Worm (Caenorhabditis elegans): ENCODE results near the gene Y41G9A.5.

Y41G9A.5 gene

ce11 chrX:2969447-2969989 lies 23.1 kb downstream of the Y41G9A.5 start:
- TF ChIP-seq hmg-1.1 (GFP tag; IDR thresholded peaks at IDR 0.05) (peak; percentile 8), mdl-1 (tag; optimal IDR thresholded peaks at IDR 0.05) (no peak)

DNA sequence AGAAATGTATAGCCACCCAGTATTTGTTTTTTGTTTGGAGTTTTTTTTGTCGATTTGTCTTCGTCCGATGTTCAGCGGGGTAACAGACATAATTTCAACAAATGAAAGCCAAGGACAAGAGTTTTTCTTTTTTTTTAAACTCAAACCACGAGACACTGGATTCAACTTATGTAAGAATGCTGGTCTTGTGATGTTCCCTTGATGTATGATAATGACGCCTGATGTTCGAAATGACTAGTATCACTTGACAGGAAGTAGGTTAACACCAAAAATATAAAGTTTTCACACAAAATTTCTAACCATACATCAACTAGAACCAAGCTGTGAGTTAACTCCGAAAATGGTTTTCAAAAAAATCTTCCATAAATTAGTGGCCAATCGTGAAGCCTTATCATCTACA lies 23.7 kb downstream of the Y41G9A.5 start:
- TF ChIP-seq zfp-3 (GFP tag; conservative IDR thresholded peaks at IDR 0.05) (no peak), F37D6.2 (tag; optimal IDR thresholded peaks at IDR 0.05) (no peak), mxl-2 (GFP tag; conservative IDR thresholded peaks at IDR 0.05) (no peak), mdt-29 (GFP tag; IDR thresholded peaks at IDR 0.05) (0 out of 2 replicates have a peak, but pooled peaks have one; percentile 28), dmd-6 (GFP tag; IDR thresholded peaks at IDR 0.05) (peak; percentile 25; the same call in 1 of the 2 replicates), pha-4 (GFP tag; IDR thresholded peaks at IDR 0.05) (no peak), pha-4 (tag; optimal IDR thresholded peaks at IDR 0.05) (no peak), tag-97 (GFP tag; IDR thresholded peaks at IDR 0.05) (no peak), egl-43 (GFP tag; IDR thresholded peaks at IDR 0.05) (no peak), nhr-77 (tag; optimal IDR thresholded peaks at IDR 0.05) (no peak), vab-7 (GFP tag; IDR thresholded peaks at IDR 0.05) (no peak), mdl-1 (tag; optimal IDR thresholded peaks at IDR 0.05) (no peak), mep-1 (tag; optimal IDR thresholded peaks at IDR 0.05) (peak; percentile 13), nhr-10 (tag; optimal IDR thresholded peaks at IDR 0.05) (no peak), F26F4.8 (GFP tag; conservative IDR thresholded peaks at IDR 0.05) (no peak), hlh-30 (tag; optimal IDR thresholded peaks at IDR 0.05; ENCODE audit: insufficient read depth) (peak; percentile 91), fos-1 (tag; optimal IDR thresholded peaks at IDR 0.05) (no peak), saeg-2 (GFP tag; IDR thresholded peaks at IDR 0.05) (no peak), duxl-1 (tag; optimal IDR thresholded peaks at IDR 0.05; ENCODE audit: poor library complexity) (no peak), nhr-28 (tag; optimal IDR thresholded peaks at IDR 0.05) (peak; percentile 2), T26A8.4 (GFP tag; IDR thresholded peaks at IDR 0.05) (no peak), nhr-6 (tag; optimal IDR thresholded peaks at IDR 0.05) (no peak), nhr-42 (GFP tag; IDR thresholded peaks at IDR 0.05) (no peak), dve-1 (tag; optimal IDR thresholded peaks at IDR 0.05; ENCODE audit: insufficient read depth) (peak; percentile 16)

- TF ChIP-seq hlh-11 (tag; optimal IDR thresholded peaks at IDR 0.05) (peak; percentile 24), daf-16 (GFP tag; optimal IDR thresholded peaks at IDR 0.05) (no peak), daf-16 (tag; optimal IDR thresholded peaks at IDR 0.05) (peak; percentile 90), mdl-1 (tag; optimal IDR thresholded peaks at IDR 0.05) (no peak), dve-1 (tag; optimal IDR thresholded peaks at IDR 0.05; ENCODE audit: insufficient read depth) (peak; percentile 55), T26A8.4 (GFP tag; IDR thresholded peaks at IDR 0.05) (peak; percentile 9; the same call in 1 of the 2 replicates), nhr-111 (GFP tag; optimal IDR thresholded peaks at IDR 0.05) (no peak), jun-1 (tag; optimal IDR thresholded peaks at IDR 0.05) (peak; percentile 2), ama-1 (optimal IDR thresholded peaks at IDR 0.05) (peak; percentile 1), aha-1 (tag) (peak; percentile 64), madf-5 (GFP tag; IDR thresholded peaks at IDR 0.05) (0 out of 4 replicates have a peak, but pooled peaks of 1 of the 2 experiments have one; percentile 30), mdt-29 (GFP tag; IDR thresholded peaks at IDR 0.05) (no peak), unc-62 (GFP tag; optimal IDR thresholded peaks at IDR 0.05 in 1 of 2) (peak in 1 of 2 experiments; percentile 29), unc-62 (tag; optimal IDR thresholded peaks at IDR 0.05) (no peak), madf-9 (GFP tag; conservative IDR thresholded peaks at IDR 0.05) (0 out of 2 replicates have a peak, but pooled peaks have one; percentile 1), mxl-3 (GFP tag; optimal IDR thresholded peaks at IDR 0.05) (peak; percentile 24), mes-2 (tag; optimal IDR thresholded peaks at IDR 0.05; ENCODE audit: poor library complexity, severe bottlenecking) (no peak), egl-43 (GFP tag; IDR thresholded peaks at IDR 0.05) (no peak), R02D3.7 (tag; optimal IDR thresholded peaks at IDR 0.05) (no peak), mep-1 (tag; optimal IDR thresholded peaks at IDR 0.05) (peak; percentile 44), ctbp-1 (GFP tag; IDR thresholded peaks at IDR 0.05) (0 out of 2 replicates have a peak, but pooled peaks have one; percentile 14), tra-1 (GFP tag; IDR thresholded peaks at IDR 0.05) (no peak), hmg-1.1 (GFP tag; IDR thresholded peaks at IDR 0.05) (0 out of 2 replicates have a peak, but pooled peaks have one; percentile 15), ceh-20 (GFP tag; IDR thresholded peaks at IDR 0.05) (no peak), T20F7.1 (GFP tag; optimal IDR thresholded peaks at IDR 0.05) (no peak), php-3 (GFP tag; IDR thresholded peaks at IDR 0.05) (0 out of 2 replicates have a peak, but pooled peaks have one; percentile 13), pha-4 (GFP tag; IDR thresholded peaks at IDR 0.05) (no peak), pha-4 (tag; optimal IDR thresholded peaks at IDR 0.05) (no peak), lsy-2 (tag; optimal IDR thresholded peaks at IDR 0.05) (no peak), unc-39 (tag; optimal IDR thresholded peaks at IDR 0.05) (no peak)
These were observed 24.4 kb downstream of the Y41G9A.5 start for ce11 chrX:2970804-2971395.
